Worm (Caenorhabditis elegans) whole organism, L1 larva: Measurements from ENCODE around the gene sulp-3.

ENCODE experiments used
- C34B4.2 ChIP-seq: sonication (generic microtip); optimal IDR thresholded peaks from 2 replicates; lab custom pipeline; 2017; ENCODE audit warnings: mild to moderate bottlenecking, missing genetic modification characterization, missing compliant biosample characterization
- alr-1 ChIP-seq: fragments of 200-800 bp; sonication (Bioruptor generic); optimal IDR thresholded peaks from 2 replicates; lab custom pipeline; 2018; ENCODE audit warnings: borderline replicate concordance, mild to moderate bottlenecking, missing genetic modification characterization, missing compliant biosample characterization
- ama-1 ChIP-seq: fragments of 150-350 bp; optimal IDR thresholded peaks from 2 replicates; lab custom pipeline; 2014
- blmp-1 ChIP-seq: fragments of 150-350 bp; optimal IDR thresholded peaks from 2 replicates; lab custom pipeline; 2014; ENCODE audit warnings: missing biosample characterization, missing genetic modification characterization
- ceh-63 ChIP-seq: fragments of 200-800 bp; sonication (Bioruptor generic); optimal IDR thresholded peaks from 2 replicates; lab custom pipeline; 2018; ENCODE audit warnings: mild to moderate bottlenecking, missing genetic modification characterization, missing compliant biosample characterization
- ceh-88 ChIP-seq: fragments of 200-800 bp; sonication (Bioruptor generic); IDR thresholded peaks from 2 replicates; pipeline ENCODE4 v1.3.6; 2022; ENCODE audit warnings: missing genetic modification characterization, missing compliant biosample characterization
- ceh-90 ChIP-seq: sonication (generic microtip); optimal IDR thresholded peaks from 2 replicates; lab custom pipeline; 2016; ENCODE audit warnings: missing genetic modification characterization, missing compliant biosample characterization
- efl-3 ChIP-seq: fragments of 200-800 bp; sonication (Bioruptor generic); optimal IDR thresholded peaks from 2 replicates; lab custom pipeline; 2018; ENCODE audit warnings: mild to moderate bottlenecking, missing genetic modification characterization, missing compliant biosample characterization
- egl-13 ChIP-seq: sonication (generic microtip); optimal IDR thresholded peaks from 2 replicates; lab custom pipeline; 2016; ENCODE audit warnings: missing genotype, missing genetic modification reagents, missing genetic modification characterization, missing compliant biosample characterization
- elt-2 ChIP-seq: sonication (generic microtip); optimal IDR thresholded peaks from 2 replicates; lab custom pipeline; 2016; ENCODE audit warnings: missing genetic modification characterization, mild to moderate bottlenecking, inconsistent platforms, missing compliant biosample characterization, missing genetic modification reagents
- elt-3 ChIP-seq, 6 experiments: fragments of 150-350 bp in 1 of 6; sonication (generic microtip); optimal IDR thresholded peaks; 2 replicates each; lab custom pipeline; 2017 to 2018; ENCODE audit warnings: missing biosample characterization in 6 of 6, missing genetic modification characterization in 6 of 6, inconsistent platforms in 1 of 6
- isw-1 ChIP-seq: fragments of 200-800 bp; sonication (Bioruptor generic); IDR thresholded peaks from 2 replicates; pipeline ENCODE4 v1.3.6; 2022; ENCODE audit warnings: missing genetic modification characterization, missing compliant biosample characterization
- lin-13 ChIP-seq: fragments of 150-350 bp; optimal IDR thresholded peaks from 2 replicates; lab custom pipeline; 2014; ENCODE audit warnings: missing biosample characterization, missing genetic modification reagents, missing genetic modification characterization
- lin-14 ChIP-seq: fragments of 200-800 bp; sonication (Bioruptor generic); optimal IDR thresholded peaks from 2 replicates; lab custom pipeline; 2018; ENCODE audit warnings: mild to moderate bottlenecking, missing genetic modification characterization, moderate library complexity, missing compliant biosample characterization
- lsy-2 ChIP-seq, 2 experiments: fragments of 150-350 bp; optimal IDR thresholded peaks; 2 replicates each; lab custom pipeline; 2014; ENCODE audit warnings: missing biosample characterization in 2 of 2, missing genetic modification characterization in 2 of 2
- mab-9 ChIP-seq: fragments of 200-800 bp; sonication (Bioruptor generic); IDR thresholded peaks from 2 replicates; pipeline ENCODE4 v1.3.6; 2022; ENCODE audit warnings: missing genetic modification reagents, missing genetic modification characterization, missing compliant biosample characterization
- mep-1 ChIP-seq: fragments of 150-350 bp; optimal IDR thresholded peaks from 2 replicates; lab custom pipeline; 2014; ENCODE audit warnings: missing biosample characterization, missing genetic modification characterization
- nhr-12 ChIP-seq: sonication (generic microtip); optimal IDR thresholded peaks from 2 replicates; lab custom pipeline; 2017; ENCODE audit warnings: missing biosample characterization, missing genetic modification characterization
- nhr-71 ChIP-seq: sonication (generic microtip); optimal IDR thresholded peaks from 2 replicates; lab custom pipeline; 2016; ENCODE audit warnings: mild to moderate bottlenecking, missing genetic modification characterization, moderate library complexity, missing compliant biosample characterization
- nhr-76 ChIP-seq: sonication (generic microtip); optimal IDR thresholded peaks from 2 replicates; lab custom pipeline; 2017; ENCODE audit warnings: missing biosample characterization, missing genetic modification characterization
- nhr-85 ChIP-seq: sonication (generic microtip); peaks from one replicate; lab custom pipeline; 2016; ENCODE audit warnings: missing genetic modification characterization, inconsistent platforms, missing compliant biosample characterization
- pax-3 ChIP-seq: fragments of 200-800 bp; sonication (Bioruptor generic); optimal IDR thresholded peaks from 2 replicates; lab custom pipeline; 2018; ENCODE audit warnings: mild to moderate bottlenecking, missing genetic modification characterization, moderate library complexity, missing compliant biosample characterization
- pqm-1 ChIP-seq: sonication (generic microtip); optimal IDR thresholded peaks from 3 replicates; lab custom pipeline; 2017; ENCODE audit warnings: missing biosample characterization, missing genetic modification characterization
- skn-1 ChIP-seq: fragments of 150-350 bp; optimal IDR thresholded peaks from 2 replicates; lab custom pipeline; 2014; ENCODE audit warnings: missing biosample characterization, missing genetic modification characterization
- snu-23 ChIP-seq: sonication (generic microtip); optimal IDR thresholded peaks from 2 replicates; lab custom pipeline; 2016; ENCODE audit warnings: missing genetic modification characterization, missing compliant biosample characterization
- sup-37 ChIP-seq: fragments of 200-800 bp; sonication (Bioruptor generic); optimal IDR thresholded peaks from 2 replicates; lab custom pipeline; 2018; ENCODE audit warnings: mild to moderate bottlenecking, missing genetic modification characterization, missing compliant biosample characterization
- tlp-1 ChIP-seq: fragments of 150-350 bp; optimal IDR thresholded peaks from 2 replicates; lab custom pipeline; 2014; ENCODE audit warnings: missing biosample characterization, missing genetic modification characterization
- unc-62 ChIP-seq: fragments of 150-350 bp; optimal IDR thresholded peaks from 2 replicates; lab custom pipeline; 2014; ENCODE audit warnings: missing biosample characterization, missing genetic modification reagents, missing genetic modification characterization
- unc-98 ChIP-seq: fragments of 200-800 bp; sonication (Bioruptor generic); IDR thresholded peaks from 2 replicates; pipeline ENCODE4 v1.3.6; 2022; ENCODE audit warnings: missing genetic modification characterization, missing compliant biosample characterization
- zip-4 ChIP-seq: fragments of 200-800 bp; sonication (Bioruptor generic); optimal IDR thresholded peaks from 2 replicates; lab custom pipeline; 2018; ENCODE audit warnings: mild to moderate bottlenecking, missing genetic modification characterization, moderate library complexity, missing compliant biosample characterization

Gene sulp-3

DNA sequence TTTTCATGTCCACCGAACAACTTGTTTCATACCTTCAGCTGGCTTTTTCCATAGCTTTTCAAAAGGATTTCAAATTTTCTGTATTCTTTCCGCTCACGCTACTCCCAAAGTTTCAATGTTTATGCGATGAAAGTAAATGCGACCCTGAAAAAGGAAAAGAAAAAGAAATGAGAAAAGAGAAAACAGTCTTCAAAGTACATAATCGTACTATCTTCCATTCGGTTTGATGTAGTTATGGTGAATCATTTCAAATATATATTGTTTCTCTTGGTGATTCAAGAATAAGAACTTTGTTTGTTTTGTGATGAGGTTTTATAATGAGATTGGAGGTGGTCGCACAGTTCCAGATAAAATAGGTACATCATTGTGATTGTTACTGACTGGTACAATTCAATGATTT lies 30.6 kb upstream of the sulp-3 start:
- TF ChIP-seq blmp-1 (tag; lab: Kevin White, UChicago) (peak; percentile 80), nhr-12 (tag; lab: Kevin White, UChicago) (no peak)

DNA sequence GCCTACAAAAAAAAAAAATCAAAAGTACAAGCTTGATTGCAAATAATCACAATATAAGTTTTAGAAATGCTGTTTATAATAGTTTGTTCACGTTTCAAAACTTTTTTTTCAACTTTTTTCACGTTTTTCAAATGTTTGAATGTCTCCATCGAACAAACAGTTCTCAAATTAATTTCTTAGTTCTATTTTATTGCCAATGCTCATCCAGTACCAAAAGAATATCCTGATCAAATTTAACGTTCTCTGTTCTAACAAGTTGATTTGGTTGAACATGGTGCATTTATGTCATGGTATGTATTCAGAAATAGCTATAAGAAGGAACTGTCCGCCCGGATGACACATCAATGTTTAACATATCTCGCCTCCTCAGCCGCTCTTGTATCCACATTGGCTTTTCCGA lies 24.2 kb upstream of the sulp-3 start, which contains the start of gene kin-9:
Gene kin-9 (plus strand): TSS at position 301 of the 400 bp plus-strand sequence.
- TF ChIP-seq nhr-85 (tag; lab: Kevin White, UChicago) (no peak), skn-1 (no peak)

DNA sequence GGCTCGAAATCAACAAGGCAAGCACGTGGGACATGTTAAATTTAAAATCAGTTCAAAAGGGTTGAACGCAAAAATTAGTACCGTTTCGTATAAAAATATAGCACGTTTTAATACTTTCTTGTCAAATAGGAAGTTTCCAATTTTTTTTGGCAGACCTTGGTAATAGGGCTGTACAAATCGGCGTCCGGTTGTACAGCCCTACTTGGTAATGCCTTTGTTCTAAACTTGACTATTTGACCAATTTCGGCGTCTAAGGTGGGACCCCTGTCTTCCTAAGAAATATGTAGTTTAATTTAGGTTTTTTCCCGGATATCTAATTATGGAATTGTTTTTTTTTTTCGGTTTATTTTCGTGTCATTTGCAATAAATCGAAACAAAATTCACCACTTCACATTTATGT lies 21.3 kb upstream of the sulp-3 start:
- TF ChIP-seq isw-1 (GFP tag; lab: Robert Waterston, UW) (no peak), elt-3 (tag; optimal IDR thresholded peaks at IDR 0.05; lab: Kevin White, UChicago) (no peak), pqm-1 (no peak), unc-62 (GFP tag; lab: Kevin White, UChicago) (no peak), efl-3 (GFP tag; lab: Kevin White, UChicago) (no peak), zip-4 (GFP tag; lab: Kevin White, UChicago) (no peak)

DNA sequence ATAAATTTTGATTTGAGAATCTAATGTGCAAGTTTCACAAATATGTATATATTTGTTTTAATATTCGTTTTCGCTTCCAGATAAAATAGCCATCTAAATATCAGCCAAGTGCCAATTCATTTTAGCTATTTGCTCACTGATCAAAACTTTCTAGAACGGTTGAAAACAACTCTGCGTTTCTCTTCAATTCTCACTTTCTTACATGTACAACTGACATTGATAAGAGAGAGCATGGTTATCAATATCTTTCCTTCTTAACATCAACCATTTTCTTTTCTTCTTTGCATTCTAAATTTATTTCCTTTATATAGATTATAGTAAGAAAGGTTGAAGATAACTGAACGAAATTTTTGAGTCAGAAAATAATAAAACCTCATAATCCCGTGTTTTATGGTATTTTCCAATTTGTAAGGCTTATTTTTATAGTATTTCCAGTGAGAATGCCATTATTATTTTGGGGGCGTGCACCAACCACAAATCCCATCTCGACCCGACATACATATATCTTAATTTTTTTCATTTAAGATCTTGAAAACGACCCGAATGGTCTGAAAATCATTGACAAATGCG lies 20.2 kb upstream of the sulp-3 start, which contains the start of gene F08F1.3:
Gene F08F1.3 (plus strand): TSS at position 520 of the 570 bp plus-strand sequence.
- TF ChIP-seq elt-2 (tag; lab: Kevin White, UChicago) (peak; percentile 52), mep-1 (tag; lab: Kevin White, UChicago) (no peak), nhr-85 (tag; lab: Kevin White, UChicago) (no peak)
- TF ChIP-seq, all 84 proteins: peak for 1

DNA sequence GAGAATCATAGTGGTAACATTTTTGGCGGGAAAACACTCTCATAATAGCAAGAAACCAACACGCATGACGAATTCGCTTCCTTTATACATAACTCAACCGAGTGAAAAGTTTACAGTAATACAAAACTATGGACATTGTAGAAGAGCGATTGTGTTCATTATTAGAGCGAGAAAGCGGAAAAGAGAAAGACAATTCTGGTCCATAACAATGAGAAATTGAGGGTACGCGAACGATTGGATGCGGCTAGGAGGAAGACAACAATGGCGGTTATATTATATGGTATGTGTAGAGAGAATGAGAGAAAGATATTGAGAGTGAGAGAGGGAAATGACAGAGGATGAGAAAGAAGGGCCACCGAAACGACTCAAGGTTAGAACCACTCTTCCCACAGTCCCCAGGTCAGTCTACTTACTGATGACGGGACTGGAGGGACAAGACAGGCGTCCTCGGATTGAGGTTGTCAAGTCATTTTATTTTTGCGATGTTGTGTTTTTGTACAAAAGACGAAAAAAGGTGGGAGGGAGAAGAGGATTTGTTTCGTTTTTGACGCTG lies 18.1 kb upstream of the sulp-3 start:
- peak; percentile 7 for TF ChIP-seq nhr-71
- TF ChIP-seq blmp-1 (tag; lab: Kevin White, UChicago) = peak; percentile 28
- no peak for TF ChIP-seq ceh-88
- TF ChIP-seq egl-13 = no peak
- peak; percentile 66 for TF ChIP-seq nhr-85 (tag; lab: Kevin White, UChicago)
- peak; percentile 48 for TF ChIP-seq lin-14 (GFP tag; lab: Kevin White, UChicago)
- TF ChIP-seq snu-23 (GFP tag; lab: Kevin White, UChicago) = peak; percentile 16
- TF ChIP-seq, all 84 proteins: peak for 5

DNA sequence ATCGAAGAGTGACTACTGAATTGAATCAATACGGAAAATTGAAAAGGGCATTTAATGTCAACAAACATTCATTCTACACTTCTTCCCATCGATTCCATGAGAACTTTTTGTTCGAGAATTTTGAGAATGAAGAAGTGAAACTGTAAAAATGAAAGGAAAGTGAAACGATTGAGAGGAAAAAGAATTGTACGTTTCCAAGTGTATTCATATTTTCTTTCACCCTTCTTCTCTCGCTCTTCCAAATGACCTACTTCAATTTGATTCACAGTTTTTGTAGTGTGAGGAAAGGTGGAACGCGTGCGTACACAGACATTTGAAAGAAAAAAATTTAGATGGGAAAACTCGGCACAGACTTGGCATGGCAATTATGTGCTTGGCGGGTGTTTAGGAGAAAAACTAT lies 16.1 kb upstream of the sulp-3 start:
- TF ChIP-seq pax-3 = no peak
- TF ChIP-seq mep-1 (tag; lab: Kevin White, UChicago) = no peak
- TF ChIP-seq sup-37 = no peak
- TF ChIP-seq blmp-1 (tag; lab: Kevin White, UChicago) = peak; percentile 77
- TF ChIP-seq unc-98 (GFP tag; lab: Robert Waterston, UW) = no peak
- no peak for TF ChIP-seq mab-9 (GFP tag; lab: Robert Waterston, UW)
- no peak for TF ChIP-seq isw-1 (GFP tag; lab: Robert Waterston, UW)
- TF ChIP-seq nhr-85 (tag; lab: Kevin White, UChicago) = peak; percentile 42
- no peak for TF ChIP-seq tlp-1
- TF ChIP-seq lsy-2 (tag; optimal IDR thresholded peaks at IDR 0.05; lab: Kevin White, UChicago) = no peak
- TF ChIP-seq C34B4.2 (tag; lab: Kevin White, UChicago) = no peak
- no peak for TF ChIP-seq efl-3 (GFP tag; lab: Kevin White, UChicago)
- no peak for TF ChIP-seq ceh-63
- no peak for TF ChIP-seq nhr-76 (tag; lab: Kevin White, UChicago)
- TF ChIP-seq ceh-90 (tag; lab: Kevin White, UChicago) = no peak
- TF ChIP-seq ama-1 (lab: Kevin White, UChicago) = no peak

DNA sequence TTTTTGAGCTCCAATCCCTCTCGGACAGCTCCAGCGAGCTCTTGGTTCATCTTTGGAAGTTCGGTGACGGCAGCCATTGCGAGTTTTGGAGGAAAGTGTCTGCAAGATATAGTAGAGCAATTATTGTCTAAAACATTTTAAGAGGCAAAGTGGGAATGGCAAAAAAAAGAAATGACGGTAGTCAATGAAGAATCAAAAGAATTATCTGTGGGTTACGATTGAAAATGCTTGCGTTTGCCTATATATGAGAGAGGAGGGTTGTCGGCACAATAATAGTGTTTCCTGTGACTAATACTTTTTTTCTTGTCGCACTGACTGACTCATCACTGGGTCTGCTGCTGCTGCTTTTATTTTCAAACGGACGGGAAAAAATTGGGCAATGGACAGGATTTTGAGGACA lies 15.5 kb upstream of the sulp-3 start, which contains the start of gene tth-1:
Gene tth-1 (minus strand): TSS at position 101 of the 400 bp plus-strand sequence.
- TF ChIP-seq lin-13 (GFP tag; lab: Kevin White, UChicago) = no peak
- TF ChIP-seq alr-1 = no peak
- no peak for TF ChIP-seq mab-9 (GFP tag; lab: Robert Waterston, UW)
- TF ChIP-seq ceh-88 = no peak
- no peak for TF ChIP-seq egl-13
- no peak for TF ChIP-seq nhr-12 (tag; lab: Kevin White, UChicago)
- no peak for TF ChIP-seq tlp-1
